Fruit fly (Drosophila melanogaster) whole organism, pupa: Measurements from ENCODE around the gene vito.

Source experiments
- CG10348 ChIP-seq: fragments of 200-800 bp; sonication (Bioruptor generic); IDR thresholded peaks from 2 replicates; pipeline ENCODE4 v1.3.6; 2022; ENCODE audit warnings: missing biosample characterization, missing genetic modification characterization
- CG12605 ChIP-seq: fragments of 200-800 bp; sonication (Bioruptor generic); IDR thresholded peaks from 2 replicates; pipeline ENCODE4 v1.3.6; 2022; ENCODE audit warnings: missing biosample characterization, missing genetic modification characterization
- CG13204 ChIP-seq: fragments of 200-800 bp; sonication (Bioruptor generic); optimal IDR thresholded peaks from 2 replicates; lab custom pipeline; 2018; ENCODE audit warnings: missing biosample characterization, mild to moderate bottlenecking, missing genetic modification characterization, moderate library complexity
- CG14655 ChIP-seq: fragments of 200-800 bp; sonication (Bioruptor generic); optimal IDR thresholded peaks from 3 replicates; lab custom pipeline; 2017; ENCODE audit warnings: mild to moderate bottlenecking, missing biosample characterization, missing genetic modification reagents, missing genetic modification characterization
- CG15710 ChIP-seq: fragments of 200-800 bp; sonication (Bioruptor generic); optimal IDR thresholded peaks from 2 replicates; lab custom pipeline; 2018; ENCODE audit warnings: missing biosample characterization, mild to moderate bottlenecking, missing genetic modification characterization, moderate library complexity
- CG17806 ChIP-seq: fragments of 200-800 bp; sonication (Bioruptor generic); optimal IDR thresholded peaks from 2 replicates; lab custom pipeline; 2018; ENCODE audit warnings: missing biosample characterization, mild to moderate bottlenecking, missing genetic modification characterization, moderate library complexity
- CG32121 ChIP-seq: fragments of 200-800 bp; sonication (Bioruptor generic); IDR thresholded peaks from 2 replicates; pipeline ENCODE4 v1.3.6; 2022; ENCODE audit warnings: missing biosample characterization, missing genetic modification characterization
- CG34367 ChIP-seq: fragments of 200-800 bp; sonication (Bioruptor generic); optimal IDR thresholded peaks from 2 replicates; lab custom pipeline; 2018; ENCODE audit warnings: missing biosample characterization, mild to moderate bottlenecking, missing genetic modification characterization
- CG4496 ChIP-seq: fragments of 200-800 bp; sonication (Bioruptor generic); IDR thresholded peaks from 3 replicates; pipeline ENCODE4 v1.3.6; 2022; ENCODE audit warnings: missing biosample characterization, missing genetic modification characterization
- CG8159 ChIP-seq: fragments of 200-800 bp; sonication (Bioruptor generic); optimal IDR thresholded peaks from 3 replicates; lab custom pipeline; 2018; ENCODE audit warnings: missing biosample characterization, mild to moderate bottlenecking, missing genetic modification characterization, moderate library complexity
- CG8301 ChIP-seq: fragments of 200-800 bp; sonication (Bioruptor generic); optimal IDR thresholded peaks from 2 replicates; lab custom pipeline; 2018; ENCODE audit warnings: missing biosample characterization, mild to moderate bottlenecking, missing genetic modification characterization
- CG9948 ChIP-seq: fragments of 200-800 bp; sonication (Bioruptor generic); optimal IDR thresholded peaks from 2 replicates; lab custom pipeline; 2018; ENCODE audit warnings: missing biosample characterization, mild to moderate bottlenecking, missing genetic modification characterization, moderate library complexity
- D1 ChIP-seq: fragments of 200-800 bp; sonication (Bioruptor generic); optimal IDR thresholded peaks from 2 replicates; lab custom pipeline; 2018; ENCODE audit warnings: missing biosample characterization, mild to moderate bottlenecking, missing genetic modification characterization, moderate library complexity
- EcR ChIP-seq: fragments of 200-800 bp; sonication (Bioruptor generic); optimal IDR thresholded peaks from 3 replicates; lab custom pipeline; 2019; ENCODE audit warnings: missing biosample characterization, missing genetic modification characterization, mild to moderate bottlenecking, moderate library complexity, missing genetic modification reagents
- Ets98B ChIP-seq: fragments of 200-800 bp; sonication (Bioruptor generic); IDR thresholded peaks from 2 replicates; pipeline ENCODE4 v1.3.6; 2022; ENCODE audit warnings: missing biosample characterization, missing genetic modification characterization
- Pif1A ChIP-seq: fragments of 200-800 bp; sonication (Bioruptor generic); optimal IDR thresholded peaks from 3 replicates; lab custom pipeline; 2016; ENCODE audit warnings: missing biosample characterization, missing genetic modification characterization
- Pif1B ChIP-seq: fragments of 200-800 bp; sonication (Bioruptor generic); optimal IDR thresholded peaks from 3 replicates; lab custom pipeline; 2016; ENCODE audit warnings: missing biosample characterization, missing genetic modification characterization
- Snoo ChIP-seq: fragments of 200-800 bp; sonication (Bioruptor generic); optimal IDR thresholded peaks from 3 replicates; lab custom pipeline; 2017; ENCODE audit warnings: missing biosample characterization, mild to moderate bottlenecking, missing genetic modification characterization, inconsistent platforms
- fd96Ca ChIP-seq: fragments of 200-800 bp; sonication (Bioruptor generic); IDR thresholded peaks from 3 replicates; pipeline ENCODE4 v1.3.6; 2022; ENCODE audit warnings: missing biosample characterization, missing genetic modification characterization
- gl ChIP-seq: fragments of 200-800 bp; sonication (Bioruptor generic); optimal IDR thresholded peaks from 2 replicates; lab custom pipeline; 2018; ENCODE audit warnings: missing biosample characterization, mild to moderate bottlenecking, missing genetic modification characterization
- rn ChIP-seq: fragments of 200-800 bp; sonication (Bioruptor generic); IDR thresholded peaks from 2 replicates; pipeline ENCODE4 v1.3.6; 2022; ENCODE audit warnings: missing biosample characterization, missing genetic modification characterization

The vito gene

DNA sequence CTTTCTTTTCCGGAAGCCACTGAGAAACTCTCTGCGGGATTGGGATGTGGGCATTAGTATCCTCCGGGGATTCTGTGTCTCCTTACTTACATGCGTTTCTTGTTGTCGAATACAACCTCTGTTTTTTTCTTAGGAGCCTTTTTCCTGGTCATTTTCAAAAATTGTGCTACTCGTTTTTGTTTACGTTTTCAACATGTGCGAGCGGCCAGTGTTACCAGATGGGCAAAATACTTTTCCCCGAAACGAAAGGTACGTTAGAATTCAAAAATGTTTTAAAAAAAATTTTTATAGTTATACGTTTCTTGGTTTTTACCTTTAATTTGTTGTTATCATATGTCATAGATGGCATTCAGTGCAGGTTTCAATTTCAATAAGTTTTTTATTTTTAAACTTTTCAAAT is at the start of gene vito:
Gene vito, minus strand, starts transcription at position 220 of the 400 bp plus-strand sequence.
- TF ChIP-seq CG15710 (tag; lab: Kevin White, UChicago) (no peak), CG10348 (GFP tag; lab: Robert Waterston, UW) (no peak), Ets98B (no peak), Pif1A (no peak), gl (tag; lab: Kevin White, UChicago) (no peak), fd96Ca (GFP tag; lab: Robert Waterston, UW) (no peak), CG9948 (tag; lab: Kevin White, UChicago) (no peak), CG17806 (tag; lab: Kevin White, UChicago) (no peak), CG4496 (GFP tag; lab: Robert Waterston, UW) (no peak), CG32121 (GFP tag; lab: Robert Waterston, UW) (no peak), CG12605 (no peak), Pif1B (GFP tag; lab: Kevin White, UChicago) (no peak), EcR (GFP tag; lab: Kevin White, UChicago) (no peak), CG14655 (no peak)

DNA sequence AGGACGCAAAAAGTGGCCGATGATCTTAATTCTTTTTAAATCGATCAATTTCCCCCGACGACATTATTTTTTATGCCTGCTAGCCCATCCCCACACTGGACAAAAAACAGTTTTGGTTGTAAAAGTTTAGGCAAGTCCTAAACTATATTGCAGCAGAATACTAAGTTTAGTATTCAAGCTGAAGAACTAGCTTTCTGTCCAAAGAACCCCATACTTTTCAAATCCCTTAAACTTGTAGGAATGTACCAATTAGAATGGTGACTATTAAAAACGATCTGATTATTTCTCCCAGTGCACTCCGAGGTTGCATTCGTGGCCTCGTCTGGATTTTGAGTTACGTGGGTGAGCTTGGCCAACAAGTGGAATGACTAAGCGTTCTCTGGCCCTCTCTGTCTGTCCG is 48.4 kb upstream of the vito start:
- TF ChIP-seq D1 (tag; lab: Kevin White, UChicago) (no peak), Pif1A (peak; percentile 12), CG8159 (peak; percentile 39), CG32121 (GFP tag; lab: Robert Waterston, UW) (no peak), CG15710 (tag; lab: Kevin White, UChicago) (peak; percentile 52), Pif1B (GFP tag; lab: Kevin White, UChicago) (no peak), CG17806 (tag; lab: Kevin White, UChicago) (no peak), CG9948 (tag; lab: Kevin White, UChicago) (peak; percentile 6), CG4496 (GFP tag; lab: Robert Waterston, UW) (no peak)

DNA sequence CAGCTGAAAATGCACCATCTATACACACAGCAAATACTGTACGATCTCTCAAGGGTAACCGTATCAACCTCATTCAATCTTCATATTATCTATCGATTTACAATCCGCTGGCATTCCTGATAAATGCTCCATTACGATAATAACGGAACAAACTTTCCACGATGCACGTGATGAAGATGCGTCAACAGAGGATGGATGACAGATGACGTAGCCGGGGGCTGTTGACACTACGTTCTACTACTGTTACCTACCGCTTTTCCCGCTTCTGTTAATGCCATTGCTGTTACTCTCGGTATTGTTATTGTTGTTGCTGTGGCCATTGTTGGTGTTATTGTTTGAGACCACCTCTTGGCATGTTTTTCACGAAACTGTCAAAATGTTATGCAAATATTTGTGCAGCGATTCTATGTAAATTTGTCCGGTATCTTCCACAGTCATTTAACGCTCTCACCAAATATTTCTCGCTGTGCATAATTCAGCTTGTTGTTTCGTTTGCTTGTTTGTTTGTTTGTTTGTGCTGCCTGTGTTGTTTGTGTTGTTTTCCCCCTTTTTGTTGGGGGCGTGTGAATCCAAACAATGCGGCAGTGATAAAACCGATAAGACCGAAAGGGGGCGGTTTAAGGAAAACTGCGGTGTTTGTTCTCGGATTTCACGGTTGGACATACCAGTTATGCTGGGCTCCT is 46.8 kb upstream of the vito start:
- TF ChIP-seq Ets98B (no peak), Pif1A (peak; percentile 19), CG13204 (GFP tag; lab: Kevin White, UChicago) (no peak), CG12605 (no peak), CG15710 (tag; lab: Kevin White, UChicago) (no peak), D1 (tag; lab: Kevin White, UChicago) (no peak), CG34367 (tag; lab: Kevin White, UChicago) (no peak), CG8301 (tag; lab: Kevin White, UChicago) (peak; percentile 6), fd96Ca (GFP tag; lab: Robert Waterston, UW) (peak; percentile 31; the same call in 1 of the 3 replicates), Pif1B (GFP tag; lab: Kevin White, UChicago) (no peak), CG32121 (GFP tag; lab: Robert Waterston, UW) (no peak), CG8159 (peak; percentile 21), Snoo (peak; percentile 36), CG14655 (no peak)

DNA sequence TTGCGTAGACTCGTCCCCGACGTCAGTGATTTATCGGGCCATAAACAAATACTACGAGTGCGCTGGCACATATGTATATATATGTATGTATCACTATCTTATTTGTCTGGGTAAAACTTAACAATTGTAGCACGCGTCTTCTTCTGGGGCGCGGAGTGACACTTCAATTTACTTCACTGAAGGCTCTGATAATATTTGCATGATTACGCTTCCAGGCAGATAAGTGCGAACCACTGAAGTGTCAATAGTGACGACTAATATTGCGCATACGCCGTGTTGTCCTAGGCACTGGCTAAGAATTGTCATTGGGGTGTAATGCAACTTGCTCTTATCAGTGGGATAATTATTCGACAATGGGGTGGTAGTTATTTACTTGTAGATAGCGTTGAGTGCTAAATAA is 44.4 kb upstream of the vito start:
- no peak for TF ChIP-seq CG34367 (tag; lab: Kevin White, UChicago)
- no peak for TF ChIP-seq D1 (tag; lab: Kevin White, UChicago)
- 0 out of 3 replicates have a peak, but pooled peaks have one; percentile 22 for TF ChIP-seq fd96Ca (GFP tag; lab: Robert Waterston, UW)
- no peak for TF ChIP-seq Snoo
- no peak for TF ChIP-seq CG32121 (GFP tag; lab: Robert Waterston, UW)
- TF ChIP-seq Ets98B, result no peak
- TF ChIP-seq CG15710 (tag; lab: Kevin White, UChicago), result peak; percentile 8
- peak; percentile 38 for TF ChIP-seq CG8159
- no peak for TF ChIP-seq rn (GFP tag; lab: Robert Waterston, UW)
- no peak for TF ChIP-seq CG10348 (GFP tag; lab: Robert Waterston, UW)
- TF ChIP-seq CG13204 (GFP tag; lab: Kevin White, UChicago), result no peak
- TF ChIP-seq CG9948 (tag; lab: Kevin White, UChicago), result no peak
- TF ChIP-seq gl (tag; lab: Kevin White, UChicago), result peak; percentile 60
- peak; percentile 51; the same call in 1 of the 3 replicates for TF ChIP-seq CG4496 (GFP tag; lab: Robert Waterston, UW)
- peak; percentile 3 for TF ChIP-seq CG17806 (tag; lab: Kevin White, UChicago)
- no peak for TF ChIP-seq EcR (GFP tag; lab: Kevin White, UChicago)
- peak; percentile 26 for TF ChIP-seq CG14655
- no peak for TF ChIP-seq CG12605
- peak; percentile 54 for TF ChIP-seq Pif1A
- TF ChIP-seq CG8301 (tag; lab: Kevin White, UChicago), result no peak
- peak; percentile 34 for TF ChIP-seq Pif1B (GFP tag; lab: Kevin White, UChicago)

DNA sequence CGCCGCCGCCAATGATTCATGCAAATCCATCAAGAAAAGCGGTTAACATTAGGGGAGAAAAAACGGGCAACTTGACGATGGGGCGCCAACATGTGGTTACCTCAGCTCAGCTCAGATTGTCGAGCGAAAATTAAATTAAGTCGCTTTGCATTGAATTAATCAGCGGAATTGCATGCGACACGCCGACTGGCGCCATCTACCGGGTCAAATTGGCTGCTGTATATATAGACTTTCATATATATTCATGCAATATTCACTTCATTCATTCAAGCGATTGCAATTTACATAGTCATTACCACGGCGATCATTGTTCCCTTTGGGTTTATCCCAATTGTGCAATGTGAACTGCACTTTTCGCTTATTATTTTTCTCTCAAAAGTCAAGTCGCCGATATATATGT is 43.7 kb upstream of the vito start:
- TF ChIP-seq fd96Ca (GFP tag; lab: Robert Waterston, UW) (no peak), CG8159 (no peak), CG8301 (tag; lab: Kevin White, UChicago) (no peak), CG10348 (GFP tag; lab: Robert Waterston, UW) (no peak), EcR (GFP tag; lab: Kevin White, UChicago) (no peak), Ets98B (no peak), Pif1A (no peak), CG9948 (tag; lab: Kevin White, UChicago) (no peak), CG13204 (GFP tag; lab: Kevin White, UChicago) (no peak), CG14655 (no peak), Pif1B (GFP tag; lab: Kevin White, UChicago) (no peak), CG15710 (tag; lab: Kevin White, UChicago) (no peak)
- TF ChIP-seq, all 21 proteins: peak for 0

DNA sequence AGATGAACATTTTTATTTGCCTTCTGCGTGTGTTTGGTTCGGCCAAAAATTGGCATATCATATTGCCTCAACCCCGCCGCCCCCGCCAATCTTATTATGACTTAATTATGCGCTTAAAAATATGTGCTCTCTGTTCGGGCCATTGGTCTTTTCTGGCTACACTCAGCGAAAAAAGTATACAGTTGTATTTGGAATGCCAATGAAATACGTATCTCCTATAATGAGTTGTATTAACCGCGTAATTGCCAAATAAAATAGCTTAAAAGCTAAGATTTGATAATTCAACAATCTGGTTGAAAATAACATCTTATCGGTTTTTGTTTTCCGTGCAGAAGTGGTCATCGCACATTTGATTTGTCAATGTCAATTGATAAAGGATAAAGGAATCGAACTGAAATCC is 42.9 kb upstream of the vito start:
- no peak for TF ChIP-seq EcR (GFP tag; lab: Kevin White, UChicago)
- TF ChIP-seq Pif1B (GFP tag; lab: Kevin White, UChicago), result no peak
